Worm (Caenorhabditis elegans) whole organism, dauer: ENCODE measurements around the gene cyp-29A2.

Experiments
- unc-62 ChIP-seq: sonication (generic microtip); optimal IDR thresholded peaks from 2 replicates; lab custom pipeline; 2017; ENCODE audit warnings: missing biosample characterization, missing genetic modification reagents, missing genetic modification characterization

Gene cyp-29A2

ce11 chrV:11245029-11245428 is 27.6 kb downstream of the cyp-29A2 start:
- no peak for TF ChIP-seq unc-62 (GFP tag; lab: Kevin White, UChicago)

ce11 chrV:11247846-11248245 is 30.5 kb downstream of the cyp-29A2 start, which contains the start of gene mam-4:
Gene mam-4 (plus strand): TSS chrV:11248146.
- TF ChIP-seq unc-62 (GFP tag; lab: Kevin White, UChicago), result no peak

- no peak for TF ChIP-seq unc-62 (GFP tag; lab: Kevin White, UChicago)
These were observed 33.4 kb downstream of the cyp-29A2 start, which contains the start of gene T19B10.12 for ce11 chrV:11250735-11251134. Gene T19B10.12 (plus strand): TSS chrV:11251035.

ce11 chrV:11251798-11252197 is 34.4 kb downstream of the cyp-29A2 start:
- TF ChIP-seq unc-62 (GFP tag; lab: Kevin White, UChicago), result no peak

- no peak for TF ChIP-seq unc-62 (GFP tag; lab: Kevin White, UChicago)
These were observed 35.0 kb downstream of the cyp-29A2 start, which contains the start of gene srsx-33 for ce11 chrV:11252429-11252828. Gene srsx-33 (minus strand): TSS chrV:11252529.

ce11 chrV:11254980-11255379 is 37.6 kb downstream of the cyp-29A2 start, which contains the start of gene srsx-31:
Gene srsx-31 (minus strand): TSS chrV:11255080.
- no peak for TF ChIP-seq unc-62 (GFP tag; lab: Kevin White, UChicago)

ce11 chrV:11258896-11259295 is 41.5 kb downstream of the cyp-29A2 start, which contains the start of gene lgc-36:
Gene lgc-36 (minus strand): TSS chrV:11258996.
- no peak for TF ChIP-seq unc-62 (GFP tag; lab: Kevin White, UChicago)

ce11 chrV:11260622-11261021 is 43.2 kb downstream of the cyp-29A2 start, which contains the start of gene F07B10.7:
Gene F07B10.7 (minus strand): TSS chrV:11260722.
- TF ChIP-seq unc-62 (GFP tag; lab: Kevin White, UChicago), result no peak

- no peak for TF ChIP-seq unc-62 (GFP tag; lab: Kevin White, UChicago)
These were observed 45.6 kb downstream of the cyp-29A2 start, which contains the start of gene F07B10.4 for ce11 chrV:11263025-11263424. Gene F07B10.4 (minus strand): TSS chrV:11263125.

ce11 chrV:11265482-11265881 is 48.1 kb downstream of the cyp-29A2 start, which contains the start of gene cln-3.1:
Gene cln-3.1 (minus strand): TSS chrV:11265652.
- TF ChIP-seq unc-62 (GFP tag; lab: Kevin White, UChicago), result no peak

ce11 chrV:11266681-11267080 is 49.3 kb downstream of the cyp-29A2 start, which contains the start of gene str-116:
Gene str-116 (plus strand): TSS chrV:11266981.
- TF ChIP-seq unc-62 (GFP tag; lab: Kevin White, UChicago), result no peak

- no peak for TF ChIP-seq unc-62 (GFP tag; lab: Kevin White, UChicago)
These were observed 51.4 kb downstream of the cyp-29A2 start, which contains the start of gene str-115 for ce11 chrV:11268791-11269190. Gene str-115 (plus strand): TSS chrV:11269091.
